Fruit fly (Drosophila melanogaster): ENCODE measurements around the gene CG6414.
"Not testable (repeated sequence)": the region's sequence is repeated elsewhere in the genome, so short reads cannot be mapped to it uniquely, and the experiment has no call there.

CG6414 gene

DNA sequence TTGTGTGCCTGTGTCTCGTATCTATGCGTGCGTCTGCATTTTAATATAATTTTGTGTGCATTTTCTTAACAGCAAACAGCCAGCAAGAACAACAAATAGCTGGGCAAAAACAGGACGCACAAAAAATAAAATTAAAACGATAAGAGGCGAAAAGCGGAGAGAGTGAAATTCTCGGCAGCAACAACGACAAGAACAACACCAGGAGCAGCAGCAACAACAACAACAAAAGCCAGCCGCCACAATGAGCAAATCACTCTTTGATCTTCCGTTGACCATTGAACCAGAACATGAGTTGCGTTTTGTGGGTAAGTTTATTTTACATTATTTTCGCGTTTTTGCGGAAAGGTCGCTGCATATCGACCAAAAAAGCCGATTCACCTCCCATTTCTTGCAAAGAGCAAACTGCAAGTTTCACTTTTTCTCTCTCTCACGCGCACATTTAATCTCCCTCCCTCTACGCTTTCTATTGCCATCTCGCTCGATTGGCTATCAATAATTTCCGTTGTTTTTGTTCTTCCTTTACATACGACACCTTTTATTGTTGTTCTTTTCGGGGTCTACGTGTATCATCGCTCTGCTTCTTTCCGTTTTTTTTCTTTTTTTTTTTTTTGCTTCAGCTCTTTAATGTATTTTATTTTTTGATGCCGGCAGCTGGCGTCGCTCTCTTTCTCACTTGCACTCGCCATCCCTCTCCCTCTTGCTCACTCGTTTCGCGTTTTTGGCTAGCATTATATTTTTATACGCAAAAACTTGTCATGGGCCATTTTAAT lies 21.6 kb downstream of the CG6414 start:
- peak; percentile 65 for TF ChIP-seq psq (GFP tag; optimal IDR thresholded peaks at IDR 0.05)
- no peak for TF ChIP-seq OdsH (GFP tag; optimal IDR thresholded peaks at IDR 0.05)
- no peak for TF ChIP-seq Rel (GFP tag; optimal IDR thresholded peaks at IDR 0.05)
- peak; percentile 41 for TF ChIP-seq Rel (tag; optimal IDR thresholded peaks at IDR 0.05)
- TF ChIP-seq pan (optimal IDR thresholded peaks at IDR 0.05): no peak
- peak; percentile 40 for TF ChIP-seq Sp1 (GFP tag; optimal IDR thresholded peaks at IDR 0.05)
- TF ChIP-seq Abd-B (GFP tag; optimal IDR thresholded peaks at IDR 0.05): no peak
- no peak for TF ChIP-seq CG9705 (GFP tag; optimal IDR thresholded peaks at IDR 0.05)
- TF ChIP-seq CG32264 (GFP tag; optimal IDR thresholded peaks at IDR 0.05): no peak
- TF ChIP-seq Jra (GFP tag; optimal IDR thresholded peaks at IDR 0.05): peak; percentile 36
- peak; percentile 31 for TF ChIP-seq jim (GFP tag; optimal IDR thresholded peaks at IDR 0.05)
- TF ChIP-seq dmrt93B (GFP tag; optimal IDR thresholded peaks at IDR 0.05): no peak

DNA sequence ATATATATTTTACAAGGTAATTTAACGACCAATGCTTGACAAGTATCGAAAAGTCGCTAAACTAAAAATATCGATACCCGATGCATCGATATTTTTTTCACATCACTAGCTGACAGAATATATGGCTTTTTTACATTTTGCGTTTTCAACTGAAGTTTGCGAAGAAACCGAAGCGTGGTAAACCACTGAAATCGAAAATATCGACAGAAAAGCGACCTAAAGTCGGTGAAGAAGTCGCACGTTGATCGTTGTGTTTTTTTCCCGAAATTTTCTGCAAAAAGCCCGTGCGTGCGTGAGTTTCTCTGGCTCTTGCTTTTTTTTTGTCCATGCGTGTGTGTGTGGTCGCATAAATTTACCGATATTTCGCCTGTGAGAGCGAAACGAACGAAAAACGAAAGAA lies 22.3 kb downstream of the CG6414 start, which contains the start of gene Vap33:
Vap33 (plus strand) TSS at position 87 of the 400 bp plus-strand sequence.
- TF ChIP-seq Jra (GFP tag; optimal IDR thresholded peaks at IDR 0.05) (no peak), usp (GFP tag; optimal IDR thresholded peaks at IDR 0.05) (no peak), Dfd (GFP tag; optimal IDR thresholded peaks at IDR 0.05) (no peak)

DNA sequence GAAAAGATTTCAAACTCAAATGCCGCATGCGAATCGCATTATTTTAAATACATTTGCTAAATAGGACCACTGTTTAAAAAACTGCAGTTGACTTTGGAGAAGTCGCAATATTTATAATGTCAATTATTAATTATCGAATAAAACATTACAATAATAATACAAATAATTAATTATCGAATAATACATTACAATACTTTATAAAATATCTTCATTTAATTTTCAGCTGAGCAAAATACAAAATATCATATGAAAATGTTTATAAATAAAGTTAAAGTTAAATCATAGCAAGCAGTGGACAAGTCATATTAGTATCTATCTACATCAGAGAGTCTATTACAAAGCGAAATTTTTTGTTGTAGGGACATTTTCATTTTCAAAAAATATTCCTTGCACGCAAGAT lies 26.4 kb downstream of the CG6414 start, which contains the start of gene Gem4c:
Gem4c (plus strand) TSS at position 301 of the 400 bp plus-strand sequence.
- not testable (repeated sequence) for TF ChIP-seq ey, brk, Dfd (GFP tag; optimal IDR thresholded peaks at IDR 0.05)

DNA sequence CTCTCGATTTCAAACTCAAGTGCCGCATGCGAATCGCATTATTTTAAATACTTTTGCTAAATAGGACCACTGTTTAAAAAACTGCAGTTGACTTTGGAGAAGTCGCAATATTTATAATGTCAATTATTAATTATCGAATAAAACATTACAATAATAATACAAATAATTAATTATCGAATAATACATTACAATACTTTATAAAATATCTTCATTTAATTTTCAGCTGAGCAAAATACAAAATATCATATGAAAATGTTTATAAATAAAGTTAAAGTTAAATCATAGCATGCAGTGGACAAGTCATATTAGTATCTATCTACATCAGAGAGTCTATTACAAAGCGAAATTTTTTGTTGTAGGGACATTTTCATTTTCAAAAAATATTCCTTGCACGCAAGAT lies 30.6 kb downstream of the CG6414 start, which contains the start of gene Gem4b:
Gem4b (plus strand) TSS at position 301 of the 400 bp plus-strand sequence.
- not testable (repeated sequence) for TF ChIP-seq lola, GATAd, CG32264 (GFP tag; optimal IDR thresholded peaks at IDR 0.05)

DNA sequence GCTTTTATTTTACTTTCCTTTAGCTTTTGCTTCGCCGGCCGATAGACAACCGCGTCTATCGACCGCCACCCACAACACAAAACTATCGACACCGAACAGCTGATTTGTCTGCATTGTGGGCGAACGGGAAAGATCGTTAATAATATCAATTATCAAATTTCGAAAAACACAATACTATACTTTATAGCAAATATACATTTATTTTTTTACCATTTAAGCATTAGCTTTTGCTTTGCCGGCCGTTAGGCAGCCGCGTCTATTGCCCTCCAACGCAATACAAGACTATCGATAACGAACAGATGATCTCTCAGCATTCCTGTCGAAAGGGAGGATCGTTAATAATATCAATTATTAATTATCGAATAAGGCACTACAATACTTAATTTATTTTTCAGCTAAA lies 35.0 kb downstream of the CG6414 start, which contains the start of the genes CG2938 and Glos:
CG2938 (minus strand) TSS at position 296 of the 400 bp plus-strand sequence.
Glos (plus strand) TSS at position 344 of the 400 bp plus-strand sequence.
- no peak for TF ChIP-seq Jra (GFP tag; optimal IDR thresholded peaks at IDR 0.05)
- no peak for TF ChIP-seq HLH106 (tag; optimal IDR thresholded peaks at IDR 0.05)
- no peak for TF ChIP-seq pan (optimal IDR thresholded peaks at IDR 0.05)
- no peak for TF ChIP-seq rgr (GFP tag; optimal IDR thresholded peaks at IDR 0.05)
- TF ChIP-seq Rel (GFP tag; optimal IDR thresholded peaks at IDR 0.05): no peak
- TF ChIP-seq Rel (tag; optimal IDR thresholded peaks at IDR 0.05): no peak
- TF ChIP-seq fru (GFP tag; optimal IDR thresholded peaks at IDR 0.05): no peak
- no peak for TF ChIP-seq Hr83 (GFP tag; optimal IDR thresholded peaks at IDR 0.05; ENCODE audit: poor library complexity, severe bottlenecking)
- TF ChIP-seq usp (GFP tag; optimal IDR thresholded peaks at IDR 0.05): no peak
- no peak for TF ChIP-seq CG32264 (GFP tag; optimal IDR thresholded peaks at IDR 0.05)
- TF ChIP-seq woc (GFP tag; optimal IDR thresholded peaks at IDR 0.05): no peak
- no peak for TF ChIP-seq Sp1 (GFP tag; optimal IDR thresholded peaks at IDR 0.05)
- TF ChIP-seq dmrt93B (GFP tag; optimal IDR thresholded peaks at IDR 0.05): no peak
- TF ChIP-seq GATAd (GFP tag; optimal IDR thresholded peaks at IDR 0.05): no peak
- no peak for TF ChIP-seq CrebA (GFP tag; optimal IDR thresholded peaks at IDR 0.05; ENCODE audit: borderline replicate concordance)
- TF ChIP-seq N (GFP tag; optimal IDR thresholded peaks at IDR 0.05): no peak
- TF ChIP-seq Mio (GFP tag; optimal IDR thresholded peaks at IDR 0.05): no peak
- TF ChIP-seq CG9705 (GFP tag; optimal IDR thresholded peaks at IDR 0.05): no peak
- peak; percentile 24 for TF ChIP-seq Hnf4 (GFP tag; optimal IDR thresholded peaks at IDR 0.05)
- no peak for TF ChIP-seq lola (GFP tag; optimal IDR thresholded peaks at IDR 0.05)
- no peak for TF ChIP-seq OdsH (GFP tag; optimal IDR thresholded peaks at IDR 0.05)
- no peak for TF ChIP-seq Myc (optimal IDR thresholded peaks at IDR 0.05)
- TF ChIP-seq dl (GFP tag; optimal IDR thresholded peaks at IDR 0.05; ENCODE audit: insufficient read depth in 1 of 2, partially characterized antibody in 2 of 2): no peak
- no peak for TF ChIP-seq foxo (GFP tag; optimal IDR thresholded peaks at IDR 0.05)
- peak; percentile 9 for TF ChIP-seq h (GFP tag; optimal IDR thresholded peaks at IDR 0.05)
- TF ChIP-seq sage (GFP tag; optimal IDR thresholded peaks at IDR 0.05): peak; percentile 4
- peak; percentile 64 for TF ChIP-seq psq (GFP tag; optimal IDR thresholded peaks at IDR 0.05)
- TF ChIP-seq Vsx2 (GFP tag; optimal IDR thresholded peaks at IDR 0.05; ENCODE audit: partially characterized antibody): no peak
- no peak for TF ChIP-seq Abd-B (GFP tag; optimal IDR thresholded peaks at IDR 0.05)
